Worm (Caenorhabditis elegans): ENCODE results near the gene Y54G2A.15.

DNA sequence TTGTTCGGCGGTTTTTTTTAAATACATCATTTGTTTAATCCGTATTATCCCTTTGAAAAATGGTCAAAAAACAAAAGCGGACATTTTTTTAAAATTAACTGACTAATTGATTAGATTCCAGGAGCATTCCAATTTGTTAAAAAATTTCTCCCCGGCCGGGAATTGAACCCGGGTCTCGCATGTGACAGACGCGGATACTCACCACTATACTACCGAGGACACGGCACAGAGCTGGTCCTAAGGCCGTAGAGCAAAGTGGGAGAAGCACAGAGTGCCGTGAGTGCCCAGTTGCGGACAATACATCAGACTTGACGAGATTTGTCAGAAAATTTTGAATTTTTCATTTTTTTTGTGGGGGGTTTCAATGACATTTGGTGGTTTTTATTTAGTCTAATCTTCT is 42.8 kb downstream of the Y54G2A.15 start:
- TF ChIP-seq nhr-71 (tag; optimal IDR thresholded peaks at IDR 0.05): peak; percentile 6
- TF ChIP-seq nhr-28 (tag; optimal IDR thresholded peaks at IDR 0.05): no peak
- TF ChIP-seq nhr-84 (tag; optimal IDR thresholded peaks at IDR 0.05): no peak
- TF ChIP-seq isw-1 (GFP tag; IDR thresholded peaks at IDR 0.05): no peak
- no peak for TF ChIP-seq lin-13 (GFP tag; optimal IDR thresholded peaks at IDR 0.05)
- TF ChIP-seq aha-1 (tag; optimal IDR thresholded peaks at IDR 0.05): no peak
- TF ChIP-seq nhr-12 (tag; optimal IDR thresholded peaks at IDR 0.05): no peak
- no peak for TF ChIP-seq unc-62 (GFP tag; optimal IDR thresholded peaks at IDR 0.05)
- TF ChIP-seq nhr-11 (tag; optimal IDR thresholded peaks at IDR 0.05): no peak
- TF ChIP-seq fkh-10 (GFP tag; optimal IDR thresholded peaks at IDR 0.05): no peak
- no peak for TF ChIP-seq C16A3.4 (tag; optimal IDR thresholded peaks at IDR 0.05)
- no peak for TF ChIP-seq aly-2 (tag; optimal IDR thresholded peaks at IDR 0.05)
